Fruit fly (Drosophila melanogaster) whole organism, embryonic: Measurements from ENCODE around the gene CG6607.
A peak's percentile ranks its signal among the peaks of the same experiment; 100 is the strongest.

Experiments
- C15 ChIP-seq: fragments of 200-800 bp; sonication (Bioruptor generic); IDR thresholded peaks from 3 replicates; pipeline ENCODE4 v1.3.6; 2022; ENCODE audit warnings: missing biosample characterization, missing genetic modification characterization
- CG11085 ChIP-seq: fragments of 200-800 bp; sonication (Bioruptor generic); IDR thresholded peaks from 2 replicates; pipeline ENCODE4 v1.3.6; 2022; ENCODE audit warnings: missing biosample characterization, missing genetic modification characterization
- CG11504 ChIP-seq: fragments of 200-800 bp; sonication (Bioruptor generic); optimal IDR thresholded peaks from 3 replicates; lab custom pipeline; 2019; ENCODE audit warnings: missing biosample characterization, mild to moderate bottlenecking, missing genetic modification characterization, moderate library complexity
- CG12769 ChIP-seq: fragments of 200-800 bp; sonication (Bioruptor generic); optimal IDR thresholded peaks from 2 replicates; lab custom pipeline; 2019; ENCODE audit warnings: missing biosample characterization, mild to moderate bottlenecking, missing genetic modification characterization, moderate library complexity
- CG13296 ChIP-seq: fragments of 200-800 bp; sonication (Bioruptor generic); optimal IDR thresholded peaks from 3 replicates; lab custom pipeline; 2018; ENCODE audit warnings: missing biosample characterization, mild to moderate bottlenecking, missing genetic modification characterization
- CG13624 ChIP-seq: fragments of 200-800 bp; sonication (Bioruptor generic); optimal IDR thresholded peaks from 2 replicates; lab custom pipeline; 2016; ENCODE audit warnings: missing biosample characterization, missing genetic modification characterization
- CG14710 ChIP-seq: fragments of 200-800 bp; sonication (Bioruptor generic); optimal IDR thresholded peaks from 3 replicates; lab custom pipeline; 2019; ENCODE audit warnings: missing biosample characterization, mild to moderate bottlenecking, missing genetic modification characterization, moderate library complexity
- CG15011 ChIP-seq: fragments of 200-800 bp; sonication (Bioruptor generic); optimal IDR thresholded peaks from 3 replicates; lab custom pipeline; 2018; ENCODE audit warnings: missing biosample characterization, mild to moderate bottlenecking, missing genetic modification characterization
- CG15479 ChIP-seq: fragments of 200-800 bp; sonication (Bioruptor generic); optimal IDR thresholded peaks from 3 replicates; lab custom pipeline; 2019; ENCODE audit warnings: missing biosample characterization, mild to moderate bottlenecking, missing genetic modification characterization, moderate library complexity
- CG17186 ChIP-seq: fragments of 200-800 bp; sonication (Bioruptor generic); optimal IDR thresholded peaks from 3 replicates; lab custom pipeline; 2017; ENCODE audit warnings: missing biosample characterization, missing genetic modification reagents, missing genetic modification characterization
- CG30020 ChIP-seq: fragments of 200-800 bp; optimal IDR thresholded peaks from 2 replicates; lab custom pipeline; 2019; ENCODE audit warnings: missing biosample characterization, mild to moderate bottlenecking, missing genetic modification characterization, moderate library complexity
- CG6175 ChIP-seq: fragments of 200-800 bp; sonication (Bioruptor generic); IDR thresholded peaks from 3 replicates; pipeline ENCODE4 v1.3.6; 2022; ENCODE audit warnings: missing biosample characterization, missing genetic modification characterization
- CHES-1-like ChIP-seq: fragments of 200-800 bp; sonication (Bioruptor generic); optimal IDR thresholded peaks from 2 replicates; lab custom pipeline; 2016; ENCODE audit warnings: missing biosample characterization, missing genetic modification characterization
- CoRest ChIP-seq: fragments of 200-800 bp; sonication (Bioruptor generic); optimal IDR thresholded peaks from 3 replicates; lab custom pipeline; 2018; ENCODE audit warnings: missing biosample characterization, mild to moderate bottlenecking, missing genetic modification characterization, moderate library complexity
- Dbx ChIP-seq: fragments of 200-800 bp; sonication (Bioruptor generic); IDR thresholded peaks from 3 replicates; pipeline ENCODE4 v1.3.6; 2022; ENCODE audit warnings: missing biosample characterization, missing genetic modification characterization
- Fer3 ChIP-seq: fragments of 200-800 bp; sonication (Bioruptor generic); optimal IDR thresholded peaks from 2 replicates; lab custom pipeline; 2018; ENCODE audit warnings: missing biosample characterization, mild to moderate bottlenecking, missing genetic modification characterization, moderate library complexity
- Gug ChIP-seq: fragments of 200-800 bp; sonication (Bioruptor generic); IDR thresholded peaks from 4 replicates; pipeline ENCODE4 v1.3.6; 2022; ENCODE audit warnings: missing biosample characterization, missing genetic modification characterization
- HHEX ChIP-seq: fragments of 200-800 bp; sonication (Bioruptor generic); optimal IDR thresholded peaks from 3 replicates; lab custom pipeline; 2017; ENCODE audit warnings: missing biosample characterization, mild to moderate bottlenecking, missing genetic modification characterization, missing genetic modification reagents
- Hey ChIP-seq: fragments of 200-800 bp; sonication (Bioruptor generic); optimal IDR thresholded peaks from 3 replicates; lab custom pipeline; 2018; ENCODE audit warnings: missing biosample characterization, mild to moderate bottlenecking, missing genetic modification characterization
- Hr51 ChIP-seq, 2 experiments: fragments of 200-800 bp; sonication (Bioruptor generic); optimal IDR thresholded peaks; 2 replicates in 1 of 2; 3 replicates in 1 of 2; lab custom pipeline; 2016 to 2018; ENCODE audit warnings: missing biosample characterization in 2 of 2, missing genetic modification characterization in 2 of 2, mild to moderate bottlenecking in 1 of 2, moderate library complexity in 1 of 2
- Med ChIP-seq: fragments of 200-800 bp; sonication (Bioruptor generic); peaks from one replicate; lab custom pipeline; 2016; ENCODE audit warnings: missing biosample characterization, missing genetic modification characterization, mild to moderate bottlenecking, inconsistent platforms, moderate library complexity
- Neu2 ChIP-seq: fragments of 200-800 bp; sonication (Bioruptor generic); optimal IDR thresholded peaks from 3 replicates; lab custom pipeline; 2016; ENCODE audit warnings: missing biosample characterization, missing genetic modification characterization, borderline replicate concordance
- Oli ChIP-seq: fragments of 200-800 bp; sonication (Bioruptor generic); optimal IDR thresholded peaks from 2 replicates; lab custom pipeline; 2018; ENCODE audit warnings: missing biosample characterization, mild to moderate bottlenecking, missing genetic modification characterization, moderate library complexity
- Scr ChIP-seq: fragments of 200-800 bp; sonication (Bioruptor generic); IDR thresholded peaks from 2 replicates; pipeline ENCODE4 v1.3.6; 2022; ENCODE audit warnings: missing biosample characterization, missing genetic modification characterization; ENCODE audit not compliant: partially characterized antibody
- Tbp ChIP-seq: fragments of >200 bp; optimal IDR thresholded peaks from 2 replicates; lab custom pipeline; 2018; ENCODE audit warnings: missing biosample characterization, missing genetic modification characterization
- amos ChIP-seq: fragments of 200-800 bp; sonication (Bioruptor generic); IDR thresholded peaks from 2 replicates; pipeline ENCODE4 v1.3.6; 2022; ENCODE audit warnings: missing biosample characterization, missing genetic modification characterization; ENCODE audit not compliant: partially characterized antibody
- az2 ChIP-seq: fragments of 200-800 bp; sonication (Bioruptor generic); optimal IDR thresholded peaks from 3 replicates; lab custom pipeline; 2016; ENCODE audit warnings: missing biosample characterization, missing genetic modification characterization
- chn ChIP-seq: fragments of 200-800 bp; sonication (Bioruptor generic); optimal IDR thresholded peaks from 2 replicates; lab custom pipeline; 2016; ENCODE audit warnings: missing biosample characterization, missing genetic modification characterization
- corto ChIP-seq: fragments of 200-800 bp; sonication (Bioruptor generic); optimal IDR thresholded peaks from 2 replicates; lab custom pipeline; 2016; ENCODE audit warnings: missing biosample characterization, mild to moderate bottlenecking, missing genetic modification characterization, moderate library complexity
- cwo ChIP-seq: fragments of 200-800 bp; sonication (Bioruptor generic); optimal IDR thresholded peaks from 3 replicates; lab custom pipeline; 2017; ENCODE audit warnings: missing biosample characterization, missing genetic modification characterization, mild to moderate bottlenecking, moderate library complexity, missing genetic modification reagents
- da ChIP-seq: fragments of 200-800 bp; sonication (Bioruptor generic); optimal IDR thresholded peaks from 2 replicates; lab custom pipeline; 2016; ENCODE audit warnings: missing biosample characterization, missing genetic modification characterization
- dysf ChIP-seq: fragments of 200-800 bp; sonication (Bioruptor generic); IDR thresholded peaks from 3 replicates; pipeline ENCODE4 v1.3.6; 2022; ENCODE audit warnings: missing biosample characterization, missing genetic modification characterization
- ham ChIP-seq: fragments of 200-800 bp; sonication (Bioruptor generic); IDR thresholded peaks from 2 replicates; pipeline ENCODE4 v1.3.6; 2022; ENCODE audit warnings: missing biosample characterization, missing genetic modification characterization
- lab ChIP-seq: fragments of 200-800 bp; sonication (Bioruptor generic); optimal IDR thresholded peaks from 3 replicates; lab custom pipeline; 2017; ENCODE audit warnings: missing biosample characterization, missing genetic modification characterization, mild to moderate bottlenecking, moderate library complexity, missing genetic modification reagents
- pho ChIP-seq: fragments of 200-800 bp; sonication (Bioruptor generic); optimal IDR thresholded peaks from 2 replicates; lab custom pipeline; 2016; ENCODE audit warnings: missing biosample characterization, missing genetic modification characterization
- sc ChIP-seq, 3 experiments: fragments of >200 bp in 2 of 3; fragments of 200-800 bp in 1 of 3; sonication (Bioruptor generic) in 1 of 3; optimal IDR thresholded peaks; 2 replicates in 2 of 3; 3 replicates in 1 of 3; lab custom pipeline; 2017; ENCODE audit warnings: mild to moderate bottlenecking in 1 of 3, missing biosample characterization in 1 of 3, missing genetic modification characterization in 1 of 3, missing genetic modification reagents in 1 of 3
- sd ChIP-seq: fragments of 200-800 bp; sonication (Bioruptor generic); optimal IDR thresholded peaks from 3 replicates; lab custom pipeline; 2018; ENCODE audit warnings: missing biosample characterization, mild to moderate bottlenecking, missing genetic modification characterization, moderate library complexity
- sens-2 ChIP-seq: fragments of 200-800 bp; sonication (Bioruptor generic); IDR thresholded peaks from 2 replicates; pipeline ENCODE4 v1.3.6; 2022; ENCODE audit warnings: missing biosample characterization, missing genetic modification characterization
- seq ChIP-seq: fragments of 200-800 bp; sonication (Bioruptor generic); IDR thresholded peaks from 2 replicates; pipeline ENCODE4 v1.3.6; 2022; ENCODE audit warnings: missing biosample characterization, missing genetic modification characterization
- sim ChIP-seq: fragments of 200-800 bp; sonication (Bioruptor generic); IDR thresholded peaks from 2 replicates; pipeline ENCODE4 v1.3.6; 2022; ENCODE audit warnings: missing biosample characterization, missing genetic modification characterization
- sisA ChIP-seq: fragments of 200-800 bp; sonication (Bioruptor generic); IDR thresholded peaks from 2 replicates; pipeline ENCODE4 v1.3.6; 2022; ENCODE audit warnings: missing biosample characterization, missing genetic modification characterization
- trh ChIP-seq: fragments of 200-800 bp; sonication (Bioruptor generic); optimal IDR thresholded peaks from 2 replicates; lab custom pipeline; 2016; ENCODE audit warnings: missing biosample characterization, missing genetic modification characterization

The CG6607 gene

DNA sequence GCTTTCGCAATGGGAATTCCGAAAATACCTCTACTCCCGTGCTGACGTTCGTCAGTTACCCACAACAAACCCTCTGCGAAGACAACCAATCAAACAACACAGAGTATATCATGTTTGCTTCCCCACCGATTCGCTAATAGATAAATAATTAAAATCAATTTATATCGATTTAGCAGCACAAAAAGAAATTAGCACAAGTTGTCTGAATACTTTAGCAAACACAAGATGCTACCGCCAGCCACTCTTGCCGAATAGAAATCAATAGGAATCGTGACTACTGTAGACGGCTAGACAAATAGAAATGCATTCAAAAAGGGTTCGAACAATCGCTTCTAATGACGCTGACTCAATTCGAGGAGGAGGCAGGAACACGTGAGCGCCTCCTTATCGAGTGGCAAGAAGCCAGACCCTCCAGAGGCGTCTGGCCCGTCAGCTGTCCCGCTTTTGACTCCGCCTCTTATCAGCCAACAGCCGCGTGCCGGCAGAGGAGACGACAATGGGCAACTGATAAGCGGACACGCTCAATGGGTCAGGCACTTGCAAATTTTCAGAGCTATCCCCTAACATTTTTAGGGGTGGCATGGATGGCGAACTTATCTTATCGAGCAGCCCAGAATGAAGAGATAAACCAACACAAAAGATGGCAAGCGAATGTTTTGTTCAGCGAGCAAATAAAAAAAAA is 40.5 kb downstream of the CG6607 start (continued):
- TF ChIP-seq Neu2: no peak
- TF ChIP-seq pho (GFP tag; lab: Kevin White, UChicago): no peak
- peak; percentile 66 for TF ChIP-seq Med (GFP tag; lab: Kevin White, UChicago)
- TF ChIP-seq CG12769 (tag; lab: Kevin White, UChicago): peak; percentile 11
- no peak for TF ChIP-seq Oli (tag; lab: Kevin White, UChicago)
- no peak for TF ChIP-seq chn (GFP tag; lab: Kevin White, UChicago)
- peak; percentile 92 for TF ChIP-seq cwo (GFP tag; lab: Kevin White, UChicago)
- TF ChIP-seq da (GFP tag; lab: Kevin White, UChicago): no peak
- no peak for TF ChIP-seq HHEX
- TF ChIP-seq C15 (GFP tag; lab: Robert Waterston, UW): no peak
- TF ChIP-seq CG30020: no peak
- TF ChIP-seq Dbx (GFP tag; lab: Robert Waterston, UW): no peak
- TF ChIP-seq CG17186 (GFP tag; lab: Kevin White, UChicago): no peak
- no peak for TF ChIP-seq CG15011
- no peak for TF ChIP-seq az2 (GFP tag; lab: Kevin White, UChicago)
- peak; percentile 95 for TF ChIP-seq Hey (tag; lab: Kevin White, UChicago)
- TF ChIP-seq CG14710 (tag; lab: Kevin White, UChicago): no peak
- no peak for TF ChIP-seq CG11085 (GFP tag; lab: Robert Waterston, UW)
- 0 out of 3 replicates have a peak, but pooled peaks have one; percentile 6 for TF ChIP-seq dysf
- TF ChIP-seq trh: no peak
- TF ChIP-seq CG13624 (GFP tag; lab: Kevin White, UChicago): peak; percentile 7
- TF ChIP-seq CoRest: no peak
- TF ChIP-seq Fer3 (tag; lab: Kevin White, UChicago): no peak
- TF ChIP-seq CG6175 (GFP tag; lab: Robert Waterston, UW): peak; percentile 60; the same call in 1 of the 3 replicates
- TF ChIP-seq sd (tag; lab: Kevin White, UChicago): peak; percentile 32
- no peak for TF ChIP-seq Hr51 (GFP tag; optimal IDR thresholded peaks at IDR 0.05; lab: Kevin White, UChicago)
- TF ChIP-seq amos (GFP tag; lab: Robert Waterston, UW): no peak
- TF ChIP-seq CG15479: peak; percentile 19
- TF ChIP-seq Gug (GFP tag; lab: Robert Waterston, UW): no peak
- no peak for TF ChIP-seq sc (optimal IDR thresholded peaks at IDR 0.05; lab: Kevin White, UChicago)
- no peak for TF ChIP-seq sc (GFP tag; optimal IDR thresholded peaks at IDR 0.05; lab: Kevin White, UChicago)
- TF ChIP-seq sisA (GFP tag; lab: Robert Waterston, UW): no peak
- TF ChIP-seq sens-2 (GFP tag; lab: Robert Waterston, UW): no peak
- TF ChIP-seq corto (GFP tag; lab: Kevin White, UChicago): no peak
- TF ChIP-seq CG13296 (GFP tag; lab: Kevin White, UChicago): no peak
- TF ChIP-seq CG11504 (tag; lab: Kevin White, UChicago): no peak
- no peak for TF ChIP-seq seq (GFP tag; lab: Robert Waterston, UW)
- no peak for TF ChIP-seq Scr (GFP tag; lab: Robert Waterston, UW)
- no peak for TF ChIP-seq CHES-1-like (GFP tag; lab: Kevin White, UChicago)
- TF ChIP-seq sim: no peak
- TF ChIP-seq ham (GFP tag; lab: Robert Waterston, UW): peak; percentile 13; the same call in 1 of the 2 replicates
- TF ChIP-seq lab: peak; percentile 9
- TF ChIP-seq Tbp: no peak
